Worm (Caenorhabditis elegans) whole organism, L4 larva: ENCODE data around the gene nhx-5.

ENCODE experiments used
- F49E8.2 ChIP-seq: sonication (generic microtip); optimal IDR thresholded peaks from 2 replicates; lab custom pipeline; 2016; ENCODE audit warnings: missing compliant biosample characterization, mild to moderate bottlenecking, missing genetic modification characterization, borderline replicate concordance
- T20F7.1 ChIP-seq: fragments of 200-800 bp; sonication (Bioruptor generic); optimal IDR thresholded peaks from 2 replicates; lab custom pipeline; 2018; ENCODE audit warnings: mild to moderate bottlenecking, missing genetic modification characterization, missing compliant biosample characterization
- T26A8.4 ChIP-seq: fragments of 200-800 bp; sonication (Bioruptor generic); IDR thresholded peaks from 2 replicates; pipeline ENCODE4 v1.3.6; 2022; ENCODE audit warnings: missing genetic modification characterization, missing compliant biosample characterization
- Y105C5A.15 ChIP-seq: fragments of 200-800 bp; sonication (Bioruptor generic); IDR thresholded peaks from 2 replicates; pipeline ENCODE4 v1.3.6; 2022; ENCODE audit warnings: missing genetic modification characterization, missing compliant biosample characterization
- aha-1 ChIP-seq: fragments of 150-350 bp; peaks from one replicate; lab custom pipeline; 2014; ENCODE audit warnings: missing biosample characterization, missing genetic modification characterization
- attf-4 ChIP-seq: sonication (generic microtip); optimal IDR thresholded peaks from 3 replicates; lab custom pipeline; 2017; ENCODE audit warnings: missing biosample characterization, missing genetic modification characterization
- ceh-20 ChIP-seq: fragments of 200-800 bp; sonication (Bioruptor generic); IDR thresholded peaks from 2 replicates; pipeline ENCODE4 v1.3.6; 2022; ENCODE audit warnings: missing genetic modification reagents, missing genetic modification characterization, missing compliant biosample characterization
- ceh-28 ChIP-seq: fragments of 150-350 bp; optimal IDR thresholded peaks from 2 replicates; lab custom pipeline; 2014; ENCODE audit warnings: missing biosample characterization, missing genetic modification reagents, missing genetic modification characterization
- cey-2 ChIP-seq: sonication (generic microtip); optimal IDR thresholded peaks from 3 replicates; lab custom pipeline; 2017; ENCODE audit warnings: missing genetic modification characterization, mild to moderate bottlenecking, missing compliant biosample characterization, antibody characterized with exemption, borderline replicate concordance; ENCODE audit not compliant: insufficient read depth
- daf-16 ChIP-seq, 3 experiments: sonication (generic microtip); optimal IDR thresholded peaks; 2 replicates each; lab custom pipeline; 2016 to 2017; ENCODE audit warnings: missing genetic modification characterization in 3 of 3, missing genetic modification reagents in 3 of 3, mild to moderate bottlenecking in 2 of 3, missing compliant biosample characterization in 2 of 3, missing biosample characterization in 1 of 3, moderate library complexity in 1 of 3
- daf-19 ChIP-seq: fragments of 200-800 bp; sonication (Bioruptor generic); conservative IDR thresholded peaks from 2 replicates; pipeline ENCODE4 v1.3.6; 2022; ENCODE audit warnings: missing genetic modification characterization, missing compliant biosample characterization
- dmd-6 ChIP-seq: fragments of 200-800 bp; sonication (Bioruptor generic); IDR thresholded peaks from 2 replicates; pipeline ENCODE4 v1.3.6; 2022; ENCODE audit warnings: missing genetic modification reagents, missing genetic modification characterization, missing compliant biosample characterization
- dpl-1 ChIP-seq: fragments of 150-350 bp; optimal IDR thresholded peaks from 2 replicates; lab custom pipeline; 2014; ENCODE audit warnings: missing biosample characterization, missing genetic modification reagents, missing genetic modification characterization
- gei-8 ChIP-seq: fragments of 200-800 bp; sonication (Bioruptor generic); optimal IDR thresholded peaks from 2 replicates; lab custom pipeline; 2018; ENCODE audit warnings: mild to moderate bottlenecking, missing genetic modification characterization, missing compliant biosample characterization
- hlh-11 ChIP-seq: fragments of 200-800 bp; sonication (Bioruptor generic); optimal IDR thresholded peaks from 2 replicates; lab custom pipeline; 2018; ENCODE audit warnings: mild to moderate bottlenecking, missing genetic modification characterization, missing compliant biosample characterization
- hmg-1.1 ChIP-seq: fragments of 200-800 bp; sonication (Bioruptor generic); IDR thresholded peaks from 2 replicates; pipeline ENCODE4 v1.3.6; 2022; ENCODE audit warnings: missing genetic modification reagents, missing genetic modification characterization, missing compliant biosample characterization
- lin-13 ChIP-seq: fragments of 150-350 bp; optimal IDR thresholded peaks from 2 replicates; lab custom pipeline; 2014; ENCODE audit warnings: missing biosample characterization, missing genetic modification reagents, missing genetic modification characterization
- lin-29 ChIP-seq: fragments of 200-800 bp; sonication (Bioruptor generic); IDR thresholded peaks from 2 replicates; pipeline ENCODE4 v1.3.6; 2022; ENCODE audit warnings: missing genetic modification reagents, missing genetic modification characterization, missing compliant biosample characterization
- lin-38 ChIP-seq: fragments of 200-800 bp; sonication (Bioruptor generic); IDR thresholded peaks from 2 replicates; pipeline ENCODE4 v1.3.6; 2022; ENCODE audit warnings: missing genetic modification reagents, missing genetic modification characterization, missing compliant biosample characterization
- lin-39 ChIP-seq: fragments of 150-350 bp; optimal IDR thresholded peaks from 2 replicates; lab custom pipeline; 2014; ENCODE audit warnings: missing biosample characterization, missing genetic modification reagents, missing genetic modification characterization
- lsy-2 ChIP-seq, 2 experiments: fragments of 150-350 bp in 1 of 2; sonication (generic microtip) in 1 of 2; optimal IDR thresholded peaks; 2 replicates each; lab custom pipeline; 2014 to 2017; ENCODE audit warnings: missing biosample characterization in 2 of 2, missing genetic modification characterization in 2 of 2
- madf-9 ChIP-seq: fragments of 200-800 bp; sonication (Bioruptor generic); conservative IDR thresholded peaks from 2 replicates; pipeline ENCODE4 v1.3.6; 2022; ENCODE audit warnings: missing genetic modification reagents, missing genetic modification characterization, missing compliant biosample characterization
- mdt-29 ChIP-seq: fragments of 200-800 bp; sonication (Bioruptor generic); IDR thresholded peaks from 2 replicates; pipeline ENCODE4 v1.3.6; 2022; ENCODE audit warnings: missing genetic modification reagents, missing genetic modification characterization, missing compliant biosample characterization
- mep-1 ChIP-seq: fragments of 150-350 bp; sonication (generic microtip); optimal IDR thresholded peaks from 3 replicates; lab custom pipeline; 2014; ENCODE audit warnings: missing biosample characterization, missing genetic modification characterization
- mes-2 ChIP-seq: sonication (generic microtip); optimal IDR thresholded peaks from 2 replicates; lab custom pipeline; 2016; ENCODE audit warnings: missing genotype, mild to moderate bottlenecking, missing genetic modification characterization, missing compliant biosample characterization; ENCODE audit not compliant: poor library complexity, severe bottlenecking
- mxl-2 ChIP-seq: fragments of 200-800 bp; sonication (Bioruptor generic); conservative IDR thresholded peaks from 2 replicates; pipeline ENCODE4 v1.3.6; 2022; ENCODE audit warnings: missing genetic modification reagents, missing genetic modification characterization, missing compliant biosample characterization
- mxl-3 ChIP-seq: fragments of 200-800 bp; sonication (Bioruptor generic); optimal IDR thresholded peaks from 2 replicates; lab custom pipeline; 2018; ENCODE audit warnings: mild to moderate bottlenecking, missing genetic modification characterization, missing compliant biosample characterization
- nhr-10 ChIP-seq: fragments of 150-350 bp; optimal IDR thresholded peaks from 2 replicates; lab custom pipeline; 2014; ENCODE audit warnings: missing biosample characterization, missing genetic modification characterization
- nhr-102 ChIP-seq: sonication (generic microtip); optimal IDR thresholded peaks from 2 replicates; lab custom pipeline; 2016; ENCODE audit warnings: mild to moderate bottlenecking, missing genetic modification characterization, moderate library complexity, missing compliant biosample characterization
- nhr-11 ChIP-seq: fragments of 150-350 bp; optimal IDR thresholded peaks from 2 replicates; lab custom pipeline; 2014; ENCODE audit warnings: missing biosample characterization, missing genetic modification characterization
- nhr-25 ChIP-seq: sonication (generic microtip); optimal IDR thresholded peaks from 2 replicates; lab custom pipeline; 2017; ENCODE audit warnings: missing genetic modification characterization, mild to moderate bottlenecking, missing compliant biosample characterization, antibody characterized with exemption, moderate library complexity, borderline replicate concordance; ENCODE audit not compliant: insufficient read depth
- nhr-28 ChIP-seq: fragments of 150-350 bp; optimal IDR thresholded peaks from 2 replicates; lab custom pipeline; 2014; ENCODE audit warnings: missing biosample characterization, missing genetic modification characterization
- nhr-41 ChIP-seq: fragments of 200-800 bp; sonication (Bioruptor generic); IDR thresholded peaks from 2 replicates; pipeline ENCODE4 v1.3.6; 2022; ENCODE audit warnings: missing genetic modification reagents, missing genetic modification characterization, missing compliant biosample characterization
- pha-4 ChIP-seq, 2 experiments: fragments of 150-350 bp in 1 of 2; fragments of 200-800 bp in 1 of 2; sonication (Bioruptor generic) in 1 of 2; IDR thresholded peaks in 1 of 2; optimal IDR thresholded peaks in 1 of 2; 2 replicates each; pipeline versions ENCODE4 v1.3.6 to Lab custom; 2014 to 2022; ENCODE audit warnings: missing genetic modification characterization in 2 of 2, missing genetic modification reagents in 2 of 2, missing biosample characterization in 1 of 2, missing compliant biosample characterization in 1 of 2
- pqm-1 ChIP-seq: sonication (generic microtip); optimal IDR thresholded peaks from 2 replicates; lab custom pipeline; 2017; ENCODE audit warnings: missing biosample characterization, missing genetic modification characterization
- rbr-2 ChIP-seq: sonication (generic microtip); optimal IDR thresholded peaks from 2 replicates; lab custom pipeline; 2016; ENCODE audit warnings: missing genotype, missing genetic modification characterization, missing compliant biosample characterization
- spr-1 ChIP-seq: sonication (generic microtip); optimal IDR thresholded peaks from 2 replicates; lab custom pipeline; 2016; ENCODE audit warnings: mild to moderate bottlenecking, missing genetic modification characterization, missing compliant biosample characterization
- unc-62 ChIP-seq, 3 experiments: fragments of 150-350 bp in 1 of 3; sonication (generic microtip); optimal IDR thresholded peaks in 2 of 3; peaks in 1 of 3; 1 replicate in 1 of 3; 2 replicates in 2 of 3; lab custom pipeline; 2014 to 2017; ENCODE audit warnings: missing biosample characterization in 3 of 3, missing genetic modification characterization in 3 of 3, missing genetic modification reagents in 3 of 3, missing genotype in 1 of 3
- zip-11 ChIP-seq: fragments of 200-800 bp; sonication (Bioruptor generic); IDR thresholded peaks from 2 replicates; pipeline ENCODE4 v1.3.6; 2022; ENCODE audit warnings: missing genetic modification characterization, missing compliant biosample characterization
- zip-2 ChIP-seq: fragments of 150-350 bp; optimal IDR thresholded peaks from 2 replicates; lab custom pipeline; 2014; ENCODE audit warnings: missing biosample characterization, missing genetic modification characterization
- ztf-11 ChIP-seq: fragments of 150-350 bp; optimal IDR thresholded peaks from 2 replicates; lab custom pipeline; 2014; ENCODE audit warnings: missing biosample characterization, missing genetic modification characterization
- ztf-7 ChIP-seq: fragments of 150-350 bp; optimal IDR thresholded peaks from 2 replicates; lab custom pipeline; 2014; ENCODE audit warnings: missing biosample characterization, missing genetic modification characterization

The nhx-5 gene

ce11 chrX:10568385-10569149 lies 8.2 kb upstream of the nhx-5 start (continued):
- no peak for TF ChIP-seq ztf-11
- TF ChIP-seq cey-2 (tag; lab: Kevin White, UChicago) = no peak
- peak; percentile 80 for TF ChIP-seq nhr-102
- peak; percentile 80 for TF ChIP-seq dmd-6 (GFP tag; lab: Robert Waterston, UW)
- no peak for TF ChIP-seq lin-39 (tag; lab: Kevin White, UChicago)
- peak; percentile 35; the same call in 1 of the 2 replicates for TF ChIP-seq mdt-29
- peak; percentile 61 for TF ChIP-seq madf-9
- no peak for TF ChIP-seq daf-19 (GFP tag; lab: Robert Waterston, UW)
- TF ChIP-seq Y105C5A.15 = 0 out of 2 replicates have a peak, but pooled peaks have one; percentile 46
- TF ChIP-seq F49E8.2 (tag; lab: Kevin White, UChicago) = no peak
- TF ChIP-seq ceh-20 = peak; percentile 79
- 0 out of 2 replicates have a peak, but pooled peaks have one; percentile 25 for TF ChIP-seq nhr-41 (GFP tag; lab: Robert Waterston, UW)
- TF ChIP-seq mxl-2 (GFP tag; lab: Robert Waterston, UW) = 0 out of 2 replicates have a peak, but pooled peaks have one; percentile 3
- TF ChIP-seq gei-8 = peak; percentile 85
- peak; percentile 98 for TF ChIP-seq hlh-11 (tag; lab: Kevin White, UChicago)
- peak; percentile 87 for TF ChIP-seq ceh-28

ce11 chrX:10569185-10569584 lies 7.6 kb upstream of the nhx-5 start, which contains the start of gene bet-2:
Gene bet-2, plus strand, starts transcription at chrX:10569273.
- no peak for TF ChIP-seq gei-8
- TF ChIP-seq unc-62 (GFP tag; optimal IDR thresholded peaks at IDR 0.05 in 1 of 2; lab: Kevin White, UChicago) = peak in 1 of 2 experiments; percentile 97
- TF ChIP-seq unc-62 (tag; optimal IDR thresholded peaks at IDR 0.05; lab: Kevin White, UChicago) = no peak
- TF ChIP-seq aha-1 (tag; lab: Kevin White, UChicago) = no peak
- no peak for TF ChIP-seq cey-2 (tag; lab: Kevin White, UChicago)

DNA sequence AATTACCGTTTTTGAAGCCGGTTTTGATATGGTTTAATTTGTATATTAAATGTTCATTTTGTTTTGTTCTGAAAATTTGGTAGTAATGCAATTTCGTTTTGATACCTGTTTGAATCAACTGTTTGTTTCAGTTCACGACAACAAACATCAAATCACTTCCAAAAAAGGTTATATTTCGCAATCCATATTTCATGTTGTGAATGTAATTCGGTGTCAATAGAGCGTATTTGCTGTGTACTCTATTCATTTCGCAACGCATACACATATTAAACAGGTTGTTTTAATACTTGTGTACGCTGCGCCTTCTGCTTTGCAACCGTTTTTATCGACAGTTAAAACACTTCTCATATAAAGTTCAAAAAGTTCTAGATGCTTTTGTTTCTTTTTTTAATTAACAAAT lies 343 bp upstream of the nhx-5 start:
- TF ChIP-seq cey-2 (tag; lab: Kevin White, UChicago) (no peak), T26A8.4 (no peak), nhr-41 (GFP tag; lab: Robert Waterston, UW) (no peak), nhr-11 (tag; lab: Kevin White, UChicago) (peak; percentile 71), mep-1 (tag; lab: Kevin White, UChicago) (peak; percentile 66), dpl-1 (peak; percentile 23), lsy-2 (tag; optimal IDR thresholded peaks at IDR 0.05; lab: Kevin White, UChicago) (peak; percentile 28 to 87), lin-39 (tag; lab: Kevin White, UChicago) (no peak), nhr-28 (tag; lab: Kevin White, UChicago) (peak; percentile 76), rbr-2 (peak; percentile 5), ztf-7 (peak; percentile 59), T20F7.1 (GFP tag; lab: Kevin White, UChicago) (peak; percentile 62), mxl-3 (GFP tag; lab: Kevin White, UChicago) (peak; percentile 37), lin-29 (GFP tag; lab: Robert Waterston, UW) (no peak), lin-38 (GFP tag; lab: Robert Waterston, UW) (peak; percentile 89), daf-16 (GFP tag; optimal IDR thresholded peaks at IDR 0.05; lab: Kevin White, UChicago) (no peak), daf-16 (tag; optimal IDR thresholded peaks at IDR 0.05; lab: Kevin White, UChicago) (peak; percentile 88), spr-1 (tag; lab: Kevin White, UChicago) (peak; percentile 5), hmg-1.1 (GFP tag; lab: Robert Waterston, UW) (peak; percentile 46), unc-62 (GFP tag; optimal IDR thresholded peaks at IDR 0.05 in 1 of 2; lab: Kevin White, UChicago) (peak in 1 of 2 experiments; percentile 65), unc-62 (tag; optimal IDR thresholded peaks at IDR 0.05; lab: Kevin White, UChicago) (no peak), zip-11 (GFP tag; lab: Robert Waterston, UW) (no peak), pha-4 (GFP tag; IDR thresholded peaks at IDR 0.05; lab: Robert Waterston, UW) (no peak), pha-4 (tag; optimal IDR thresholded peaks at IDR 0.05; lab: Kevin White, UChicago) (peak; percentile 71), aha-1 (tag; lab: Kevin White, UChicago) (peak; percentile 96), nhr-10 (tag; lab: Kevin White, UChicago) (no peak), dmd-6 (GFP tag; lab: Robert Waterston, UW) (peak; percentile 32; the same call in 1 of the 2 replicates), hlh-11 (tag; lab: Kevin White, UChicago) (peak; percentile 30), zip-2 (peak; percentile 7), lin-13 (GFP tag; lab: Kevin White, UChicago) (peak; percentile 82), nhr-25 (tag; lab: Kevin White, UChicago) (peak; percentile 42), mes-2 (peak; percentile 75), pqm-1 (peak; percentile 46), attf-4 (tag; lab: Kevin White, UChicago) (no peak)
